Worm (Caenorhabditis elegans) whole organism, L4 larva: ENCODE measurements around the gene clec-184.

Experiments used
- F26F4.8 ChIP-seq: fragments of 200-800 bp; sonication (Bioruptor generic); conservative IDR thresholded peaks from 2 replicates; pipeline ENCODE4 v1.3.6; 2022; ENCODE audit warnings: missing genetic modification characterization, missing compliant biosample characterization
- F44E2.7 ChIP-seq: fragments of 200-800 bp; sonication (Bioruptor generic); IDR thresholded peaks from 2 replicates; pipeline ENCODE4 v2.1.2; 2022; ENCODE audit warnings: missing genetic modification characterization, missing compliant biosample characterization
- F49E8.2 ChIP-seq: sonication (generic microtip); optimal IDR thresholded peaks from 2 replicates; lab custom pipeline; 2016; ENCODE audit warnings: missing compliant biosample characterization, mild to moderate bottlenecking, missing genetic modification characterization, borderline replicate concordance
- R02D3.7 ChIP-seq: fragments of 150-350 bp; sonication (generic microtip); optimal IDR thresholded peaks from 3 replicates; lab custom pipeline; 2014; ENCODE audit warnings: missing biosample characterization, missing genetic modification characterization
- T26A8.4 ChIP-seq: fragments of 200-800 bp; sonication (Bioruptor generic); IDR thresholded peaks from 2 replicates; pipeline ENCODE4 v1.3.6; 2022; ENCODE audit warnings: missing genetic modification characterization, missing compliant biosample characterization
- Y105C5A.15 ChIP-seq: fragments of 200-800 bp; sonication (Bioruptor generic); IDR thresholded peaks from 2 replicates; pipeline ENCODE4 v1.3.6; 2022; ENCODE audit warnings: missing genetic modification characterization, missing compliant biosample characterization
- Y75B8A.6 ChIP-seq: fragments of 200-800 bp; sonication (Bioruptor generic); IDR thresholded peaks from 2 replicates; pipeline ENCODE4 v1.3.6; 2022; ENCODE audit warnings: missing genetic modification reagents, missing genetic modification characterization, missing compliant biosample characterization
- aly-2 ChIP-seq: sonication (generic microtip); optimal IDR thresholded peaks from 2 replicates; lab custom pipeline; 2018; ENCODE audit warnings: missing biosample characterization, missing genetic modification characterization
- attf-4 ChIP-seq: sonication (generic microtip); optimal IDR thresholded peaks from 3 replicates; lab custom pipeline; 2017; ENCODE audit warnings: missing biosample characterization, missing genetic modification characterization
- ceh-20 ChIP-seq: fragments of 200-800 bp; sonication (Bioruptor generic); IDR thresholded peaks from 2 replicates; pipeline ENCODE4 v1.3.6; 2022; ENCODE audit warnings: missing genetic modification reagents, missing genetic modification characterization, missing compliant biosample characterization
- ceh-28 ChIP-seq: fragments of 150-350 bp; optimal IDR thresholded peaks from 2 replicates; lab custom pipeline; 2014; ENCODE audit warnings: missing biosample characterization, missing genetic modification reagents, missing genetic modification characterization
- ceh-32 ChIP-seq: sonication (generic microtip); optimal IDR thresholded peaks from 2 replicates; lab custom pipeline; 2016; ENCODE audit warnings: mild to moderate bottlenecking, missing genetic modification characterization, missing compliant biosample characterization; ENCODE audit not compliant: poor library complexity
- ceh-44 ChIP-seq: fragments of 200-800 bp; sonication (Bioruptor generic); IDR thresholded peaks from 2 replicates; pipeline ENCODE4 v1.3.6; 2022; ENCODE audit warnings: missing genetic modification reagents, missing genetic modification characterization, missing compliant biosample characterization
- ceh-82 ChIP-seq: sonication (generic microtip); optimal IDR thresholded peaks from 2 replicates; lab custom pipeline; 2017; ENCODE audit warnings: missing biosample characterization, missing genetic modification characterization
- ces-1 ChIP-seq: fragments of 150-350 bp; sonication (generic microtip); optimal IDR thresholded peaks from 4 replicates; lab custom pipeline; 2014; ENCODE audit warnings: missing biosample characterization, missing genetic modification reagents, missing genetic modification characterization
- ctbp-1 ChIP-seq: fragments of 200-800 bp; sonication (Bioruptor generic); IDR thresholded peaks from 2 replicates; pipeline ENCODE4 v1.3.6; 2022; ENCODE audit warnings: missing genetic modification reagents, missing genetic modification characterization, missing compliant biosample characterization
- daf-12 ChIP-seq: fragments of 150-350 bp; optimal IDR thresholded peaks from 2 replicates; lab custom pipeline; 2014; ENCODE audit warnings: missing biosample characterization, missing genetic modification reagents, missing genetic modification characterization
- daf-16 ChIP-seq, 3 experiments: sonication (generic microtip); optimal IDR thresholded peaks; 2 replicates each; lab custom pipeline; 2016 to 2017; ENCODE audit warnings: missing genetic modification characterization in 3 of 3, missing genetic modification reagents in 3 of 3, mild to moderate bottlenecking in 2 of 3, missing compliant biosample characterization in 2 of 3, missing biosample characterization in 1 of 3, moderate library complexity in 1 of 3
- daf-8 ChIP-seq: fragments of 200-800 bp; sonication (Bioruptor generic); IDR thresholded peaks from 2 replicates; pipeline ENCODE4 v1.3.6; 2022; ENCODE audit warnings: missing genetic modification characterization, missing compliant biosample characterization
- dmd-6 ChIP-seq: fragments of 200-800 bp; sonication (Bioruptor generic); IDR thresholded peaks from 2 replicates; pipeline ENCODE4 v1.3.6; 2022; ENCODE audit warnings: missing genetic modification reagents, missing genetic modification characterization, missing compliant biosample characterization
- duxl-1 ChIP-seq: sonication (generic microtip); optimal IDR thresholded peaks from 2 replicates; lab custom pipeline; 2016; ENCODE audit warnings: mild to moderate bottlenecking, missing genetic modification characterization, moderate library complexity, missing compliant biosample characterization; ENCODE audit not compliant: poor library complexity
- dve-1 ChIP-seq: sonication (generic microtip); optimal IDR thresholded peaks from 2 replicates; lab custom pipeline; 2017; ENCODE audit warnings: antibody characterized with exemption, mild to moderate bottlenecking, missing genetic modification characterization, missing compliant biosample characterization; ENCODE audit not compliant: insufficient read depth
- egl-43 ChIP-seq: fragments of 200-800 bp; sonication (Bioruptor generic); IDR thresholded peaks from 2 replicates; pipeline ENCODE4 v1.3.6; 2022; ENCODE audit warnings: missing genetic modification reagents, missing genetic modification characterization, missing compliant biosample characterization
- fkh-10 ChIP-seq: fragments of 150-350 bp; optimal IDR thresholded peaks from 2 replicates; lab custom pipeline; 2014; ENCODE audit warnings: missing biosample characterization, missing genetic modification reagents, missing genetic modification characterization
- fos-1 ChIP-seq: fragments of 150-350 bp; optimal IDR thresholded peaks from 2 replicates; lab custom pipeline; 2014; ENCODE audit warnings: missing biosample characterization, missing genetic modification characterization
- hif-1 ChIP-seq, 2 experiments: sonication (generic microtip); optimal IDR thresholded peaks; 2 replicates each; lab custom pipeline; 2016 to 2017; ENCODE audit warnings: missing compliant biosample characterization in 2 of 2, missing genetic modification characterization in 2 of 2, missing genetic modification reagents in 2 of 2, missing genotype in 2 of 2, mild to moderate bottlenecking in 1 of 2
- lin-1 ChIP-seq: fragments of 200-800 bp; sonication (Bioruptor generic); IDR thresholded peaks from 2 replicates; pipeline ENCODE4 v1.3.6; 2022; ENCODE audit warnings: missing genetic modification reagents, missing genetic modification characterization, missing compliant biosample characterization
- lin-29 ChIP-seq: fragments of 200-800 bp; sonication (Bioruptor generic); IDR thresholded peaks from 2 replicates; pipeline ENCODE4 v1.3.6; 2022; ENCODE audit warnings: missing genetic modification reagents, missing genetic modification characterization, missing compliant biosample characterization
- lir-3 ChIP-seq: sonication (generic microtip); optimal IDR thresholded peaks from 2 replicates; lab custom pipeline; 2016; ENCODE audit warnings: mild to moderate bottlenecking, missing genetic modification characterization, missing compliant biosample characterization
- lsy-2 ChIP-seq, 2 experiments: fragments of 150-350 bp in 1 of 2; sonication (generic microtip) in 1 of 2; optimal IDR thresholded peaks; 2 replicates each; lab custom pipeline; 2014 to 2017; ENCODE audit warnings: missing biosample characterization in 2 of 2, missing genetic modification characterization in 2 of 2
- madf-9 ChIP-seq: fragments of 200-800 bp; sonication (Bioruptor generic); conservative IDR thresholded peaks from 2 replicates; pipeline ENCODE4 v1.3.6; 2022; ENCODE audit warnings: missing genetic modification reagents, missing genetic modification characterization, missing compliant biosample characterization
- nhr-102 ChIP-seq: sonication (generic microtip); optimal IDR thresholded peaks from 2 replicates; lab custom pipeline; 2016; ENCODE audit warnings: mild to moderate bottlenecking, missing genetic modification characterization, moderate library complexity, missing compliant biosample characterization
- nhr-11 ChIP-seq: fragments of 150-350 bp; optimal IDR thresholded peaks from 2 replicates; lab custom pipeline; 2014; ENCODE audit warnings: missing biosample characterization, missing genetic modification characterization
- nhr-237 ChIP-seq: sonication (generic microtip); optimal IDR thresholded peaks from 2 replicates; lab custom pipeline; 2017; ENCODE audit warnings: missing biosample characterization, missing genetic modification characterization
- nhr-25 ChIP-seq: sonication (generic microtip); optimal IDR thresholded peaks from 2 replicates; lab custom pipeline; 2017; ENCODE audit warnings: missing genetic modification characterization, mild to moderate bottlenecking, missing compliant biosample characterization, antibody characterized with exemption, moderate library complexity, borderline replicate concordance; ENCODE audit not compliant: insufficient read depth
- nhr-28 ChIP-seq: fragments of 150-350 bp; optimal IDR thresholded peaks from 2 replicates; lab custom pipeline; 2014; ENCODE audit warnings: missing biosample characterization, missing genetic modification characterization
- nhr-41 ChIP-seq: fragments of 200-800 bp; sonication (Bioruptor generic); IDR thresholded peaks from 2 replicates; pipeline ENCODE4 v1.3.6; 2022; ENCODE audit warnings: missing genetic modification reagents, missing genetic modification characterization, missing compliant biosample characterization
- nhr-6 ChIP-seq: fragments of 150-350 bp; optimal IDR thresholded peaks from 2 replicates; lab custom pipeline; 2014; ENCODE audit warnings: missing biosample characterization, missing genetic modification characterization
- pha-4 ChIP-seq, 2 experiments: fragments of 150-350 bp in 1 of 2; fragments of 200-800 bp in 1 of 2; sonication (Bioruptor generic) in 1 of 2; IDR thresholded peaks in 1 of 2; optimal IDR thresholded peaks in 1 of 2; 2 replicates each; pipeline versions ENCODE4 v1.3.6 to Lab custom; 2014 to 2022; ENCODE audit warnings: missing genetic modification characterization in 2 of 2, missing genetic modification reagents in 2 of 2, missing biosample characterization in 1 of 2, missing compliant biosample characterization in 1 of 2
- pqm-1 ChIP-seq: sonication (generic microtip); optimal IDR thresholded peaks from 2 replicates; lab custom pipeline; 2017; ENCODE audit warnings: missing biosample characterization, missing genetic modification characterization
- skn-1 ChIP-seq: fragments of 150-350 bp; optimal IDR thresholded peaks from 2 replicates; lab custom pipeline; 2014; ENCODE audit warnings: missing biosample characterization, missing genetic modification characterization
- snpc-4 ChIP-seq: fragments of 150-350 bp; optimal IDR thresholded peaks from 2 replicates; lab custom pipeline; 2014; ENCODE audit warnings: missing biosample characterization, missing genetic modification characterization
- tra-1 ChIP-seq: fragments of 200-800 bp; sonication (Bioruptor generic); IDR thresholded peaks from 2 replicates; pipeline ENCODE4 v1.3.6; 2022; ENCODE audit warnings: missing genetic modification reagents, missing genetic modification characterization, missing compliant biosample characterization
- unc-39 ChIP-seq: sonication (generic microtip); optimal IDR thresholded peaks from 2 replicates; lab custom pipeline; 2017; ENCODE audit warnings: missing biosample characterization, missing genetic modification characterization
- zfp-2 ChIP-seq: sonication (generic microtip); optimal IDR thresholded peaks from 2 replicates; lab custom pipeline; 2016; ENCODE audit warnings: mild to moderate bottlenecking, missing genetic modification characterization, missing compliant biosample characterization
- zfp-3 ChIP-seq: fragments of 200-800 bp; sonication (Bioruptor generic); conservative IDR thresholded peaks from 2 replicates; pipeline ENCODE4 v1.3.6; 2022; ENCODE audit warnings: missing genetic modification reagents, missing genetic modification characterization, missing compliant biosample characterization
- zip-2 ChIP-seq: fragments of 150-350 bp; optimal IDR thresholded peaks from 2 replicates; lab custom pipeline; 2014; ENCODE audit warnings: missing biosample characterization, missing genetic modification characterization

Gene clec-184

ce11 chrIV:12389951-12390350, 42.5 kb upstream of the clec-184 start, which contains the start of gene spe-45 (continued):
- TF ChIP-seq R02D3.7 (tag; lab: Kevin White, UChicago) = no peak
- TF ChIP-seq zfp-3 (GFP tag; lab: Robert Waterston, UW) = no peak
- TF ChIP-seq attf-4 = no peak
- TF ChIP-seq fos-1 (tag; lab: Kevin White, UChicago) = no peak
- no peak for TF ChIP-seq nhr-102 (tag; lab: Kevin White, UChicago)
- no peak for TF ChIP-seq nhr-11
- TF ChIP-seq unc-39 (tag; lab: Kevin White, UChicago) = no peak
- no peak for TF ChIP-seq madf-9 (GFP tag; lab: Robert Waterston, UW)
- no peak for TF ChIP-seq T26A8.4 (GFP tag; lab: Robert Waterston, UW)
- TF ChIP-seq F44E2.7 (GFP tag; lab: Robert Waterston, UW) = no peak
- TF ChIP-seq nhr-28 (tag; lab: Kevin White, UChicago) = no peak
- 0 out of 2 replicates have a peak, but pooled peaks have one; percentile 9 for TF ChIP-seq ctbp-1 (GFP tag; lab: Robert Waterston, UW)
- TF ChIP-seq ces-1 = no peak
- TF ChIP-seq ceh-82 (tag; lab: Kevin White, UChicago) = no peak
- TF ChIP-seq F49E8.2 = peak; percentile 74
- no peak for TF ChIP-seq snpc-4 (tag; lab: Kevin White, UChicago)
- no peak for TF ChIP-seq dve-1 (tag; lab: Kevin White, UChicago)
- no peak for TF ChIP-seq Y105C5A.15
- no peak for TF ChIP-seq duxl-1
- no peak for TF ChIP-seq hif-1 (tag; optimal IDR thresholded peaks at IDR 0.05; lab: Kevin White, UChicago)
- no peak for TF ChIP-seq lin-29 (GFP tag; lab: Robert Waterston, UW)
- no peak for TF ChIP-seq ceh-32
- TF ChIP-seq, all 104 proteins: peak for 6

- TF ChIP-seq nhr-6 (tag; lab: Kevin White, UChicago) (peak; percentile 86), zfp-2 (tag; lab: Kevin White, UChicago) (peak; percentile 89), lin-1 (GFP tag; lab: Robert Waterston, UW) (peak; percentile 85), daf-8 (GFP tag; lab: Robert Waterston, UW) (no peak), nhr-11 (peak; percentile 93), hif-1 (tag; optimal IDR thresholded peaks at IDR 0.05; lab: Kevin White, UChicago) (peak in 1 of 2 experiments; percentile 97), tra-1 (GFP tag; lab: Robert Waterston, UW) (peak; percentile 78; the same call in 1 of the 2 replicates), nhr-237 (tag; lab: Kevin White, UChicago) (no peak), duxl-1 (peak; percentile 91), daf-16 (GFP tag; optimal IDR thresholded peaks at IDR 0.05; lab: Kevin White, UChicago) (peak; percentile 53 to 57), daf-16 (tag; optimal IDR thresholded peaks at IDR 0.05; lab: Kevin White, UChicago) (peak; percentile 87), pha-4 (GFP tag; IDR thresholded peaks at IDR 0.05; lab: Robert Waterston, UW) (peak; percentile 84), pha-4 (tag; optimal IDR thresholded peaks at IDR 0.05; lab: Kevin White, UChicago) (peak; percentile 93), ceh-20 (GFP tag; lab: Robert Waterston, UW) (peak; percentile 91), Y75B8A.6 (GFP tag; lab: Robert Waterston, UW) (0 out of 2 replicates have a peak, but pooled peaks have one; percentile 23), ceh-28 (tag; lab: Kevin White, UChicago) (no peak), madf-9 (GFP tag; lab: Robert Waterston, UW) (peak; percentile 91), ces-1 (peak; percentile 16), dmd-6 (peak; percentile 91), F26F4.8 (GFP tag; lab: Robert Waterston, UW) (no peak), zfp-3 (GFP tag; lab: Robert Waterston, UW) (peak; percentile 83), nhr-102 (tag; lab: Kevin White, UChicago) (peak; percentile 88), lir-3 (tag; lab: Kevin White, UChicago) (no peak), zip-2 (tag; lab: Kevin White, UChicago) (peak; percentile 62), egl-43 (GFP tag; lab: Robert Waterston, UW) (peak; percentile 62; the same call in 1 of the 2 replicates), aly-2 (no peak), nhr-25 (peak; percentile 89), nhr-41 (GFP tag; lab: Robert Waterston, UW) (no peak), lsy-2 (tag; optimal IDR thresholded peaks at IDR 0.05; lab: Kevin White, UChicago) (peak; percentile 98 to 100), pqm-1 (tag; lab: Kevin White, UChicago) (peak; percentile 27), ceh-44 (GFP tag; lab: Robert Waterston, UW) (peak; percentile 90), skn-1 (tag; lab: Kevin White, UChicago) (no peak), fkh-10 (GFP tag; lab: Kevin White, UChicago) (peak; percentile 78), daf-12 (tag; lab: Kevin White, UChicago) (no peak)
Measured at ce11 chrIV:12391003-12391637, 41.3 kb upstream of the clec-184 start, which contains the start of the genes rps-23 and dpm-3. rps-23 (minus strand) TSS chrIV:12391053. dpm-3 (plus strand) TSS chrIV:12391587.
